Fruit fly (Drosophila melanogaster): ENCODE data around the gene Kif3C.

- TF ChIP-seq CG15710 (tag; optimal IDR thresholded peaks at IDR 0.05): no peak
- no peak for TF ChIP-seq Pif1B (GFP tag; optimal IDR thresholded peaks at IDR 0.05)
- TF ChIP-seq D1 (tag; optimal IDR thresholded peaks at IDR 0.05): no peak
- no peak for TF ChIP-seq Ets98B (GFP tag; IDR thresholded peaks at IDR 0.05)
- TF ChIP-seq CG32121 (GFP tag; IDR thresholded peaks at IDR 0.05): no peak
- TF ChIP-seq Snoo (tag; optimal IDR thresholded peaks at IDR 0.05): no peak
- no peak for TF ChIP-seq fd96Ca (GFP tag; IDR thresholded peaks at IDR 0.05)
- TF ChIP-seq CG10348 (GFP tag; IDR thresholded peaks at IDR 0.05): no peak
- no peak for TF ChIP-seq CG8301 (tag; optimal IDR thresholded peaks at IDR 0.05)
- no peak for TF ChIP-seq Pif1A (GFP tag; optimal IDR thresholded peaks at IDR 0.05)
- TF ChIP-seq gl (tag; optimal IDR thresholded peaks at IDR 0.05): no peak
Observed at dm6 chr4:1106114-1106513, 41.2 kb upstream of the Kif3C start.
